Fruit fly (Drosophila melanogaster): ENCODE results near the gene TyrRII.

dm6 chr3R:17711646-17711975, 24.8 kb upstream of the TyrRII start:
- TF ChIP-seq CG12605 (GFP tag; IDR thresholded peaks at IDR 0.05) = no peak
- no peak for TF ChIP-seq CG14655 (GFP tag; optimal IDR thresholded peaks at IDR 0.05)
- TF ChIP-seq Ets98B (GFP tag; IDR thresholded peaks at IDR 0.05) = no peak
- TF ChIP-seq D1 (tag; optimal IDR thresholded peaks at IDR 0.05) = no peak
- no peak for TF ChIP-seq EcR (GFP tag; optimal IDR thresholded peaks at IDR 0.05)
- TF ChIP-seq CG8159 (tag; optimal IDR thresholded peaks at IDR 0.05) = no peak
- no peak for TF ChIP-seq gl (tag; optimal IDR thresholded peaks at IDR 0.05)
- TF ChIP-seq rn (GFP tag; IDR thresholded peaks at IDR 0.05) = no peak
- no peak for TF ChIP-seq Snoo (tag; optimal IDR thresholded peaks at IDR 0.05)
- TF ChIP-seq CG15710 (tag; optimal IDR thresholded peaks at IDR 0.05) = no peak
- no peak for TF ChIP-seq CG32121 (GFP tag; IDR thresholded peaks at IDR 0.05)
- TF ChIP-seq Pif1B (GFP tag; optimal IDR thresholded peaks at IDR 0.05) = no peak
- TF ChIP-seq Pif1A (GFP tag; optimal IDR thresholded peaks at IDR 0.05) = no peak

Data from whole organism, pupa.